Worm (Caenorhabditis elegans) whole organism, L4/young adult: ENCODE results near the gene F55A11.4.

Source experiments
- W03F9.2 ChIP-seq: fragments of 150-350 bp; optimal IDR thresholded peaks from 2 replicates; lab custom pipeline; 2014; ENCODE audit warnings: missing biosample characterization, missing genetic modification characterization
- dao-5 ChIP-seq: sonication (generic microtip); optimal IDR thresholded peaks from 2 replicates; lab custom pipeline; 2016; ENCODE audit warnings: missing genotype, missing genetic modification characterization, moderate library complexity, missing compliant biosample characterization
- him-1 ChIP-seq: sonication (generic microtip); optimal IDR thresholded peaks from 2 replicates; lab custom pipeline; 2016; ENCODE audit warnings: missing genotype, missing genetic modification reagents, missing genetic modification characterization, missing compliant biosample characterization

DNA sequence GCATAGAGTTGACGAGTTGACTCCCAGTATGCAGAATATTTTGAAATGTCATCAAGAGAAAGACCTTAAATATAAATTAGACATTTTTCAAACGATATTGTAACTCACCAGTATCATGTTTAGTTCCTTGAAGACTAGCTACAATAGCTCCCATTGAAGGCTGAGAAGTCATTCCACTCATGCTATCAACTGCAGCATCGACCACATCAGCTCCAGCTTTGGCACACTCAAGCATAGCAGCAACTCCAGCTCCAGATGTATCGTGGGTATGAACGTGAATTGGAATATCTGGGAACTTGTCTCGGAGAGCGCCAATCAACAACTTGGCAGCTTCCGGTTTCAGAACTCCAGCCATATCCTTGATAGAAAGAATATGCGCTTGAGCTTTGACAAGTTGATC, 49.2 kb downstream of the F55A11.4 start:
- no peak for TF ChIP-seq W03F9.2
- TF ChIP-seq him-1 (tag; lab: Kevin White, UChicago) = no peak
- no peak for TF ChIP-seq dao-5 (tag; lab: Kevin White, UChicago)
